Worm (Caenorhabditis elegans) whole organism, young adult: Measurements from ENCODE around the gene F13D12.3.

Source experiments
- B0035.1 ChIP-seq: sonication (generic microtip); optimal IDR thresholded peaks from 2 replicates; lab custom pipeline; 2016; ENCODE audit warnings: missing genetic modification characterization, mild to moderate bottlenecking, missing compliant biosample characterization, missing genotype, missing genetic modification reagents
- B0336.3 ChIP-seq: fragments of 200-800 bp; sonication (Bioruptor generic); IDR thresholded peaks from 2 replicates; pipeline ENCODE4 v1.3.6; 2022; ENCODE audit warnings: missing genetic modification characterization, missing compliant biosample characterization
- F10E7.11 ChIP-seq: sonication (generic microtip); optimal IDR thresholded peaks from 2 replicates; lab custom pipeline; 2017; ENCODE audit warnings: mild to moderate bottlenecking, missing genetic modification characterization, moderate library complexity, missing compliant biosample characterization
- F22D6.2 ChIP-seq: sonication (generic microtip); optimal IDR thresholded peaks from 2 replicates; lab custom pipeline; 2016; ENCODE audit warnings: mild to moderate bottlenecking, missing genetic modification characterization, missing compliant biosample characterization
- F57C9.4 ChIP-seq: sonication (generic microtip); optimal IDR thresholded peaks from 2 replicates; lab custom pipeline; 2017; ENCODE audit warnings: mild to moderate bottlenecking, missing genetic modification characterization, missing compliant biosample characterization
- T26A5.8 ChIP-seq: sonication (generic microtip); optimal IDR thresholded peaks from 2 replicates; lab custom pipeline; 2016; ENCODE audit warnings: missing genetic modification characterization, missing compliant biosample characterization
- Y56A3A.18 ChIP-seq: fragments of 200-800 bp; sonication (Bioruptor generic); IDR thresholded peaks from 2 replicates; pipeline ENCODE4 v1.3.6; 2022; ENCODE audit warnings: missing genetic modification reagents, missing genetic modification characterization, missing compliant biosample characterization
- Y67H2A.10 ChIP-seq: fragments of 200-800 bp; sonication (Bioruptor generic); conservative IDR thresholded peaks from 2 replicates; pipeline ENCODE4 v1.3.6; 2022; ENCODE audit warnings: missing genetic modification reagents, missing genetic modification characterization, missing compliant biosample characterization
- Y95B8A.8 ChIP-seq: fragments of 200-800 bp; sonication (Bioruptor generic); IDR thresholded peaks from 2 replicates; pipeline ENCODE4 v1.3.6; 2022; ENCODE audit warnings: missing genetic modification reagents, missing genetic modification characterization, missing compliant biosample characterization
- aptf-2 ChIP-seq: fragments of 200-800 bp; sonication (Bioruptor generic); conservative IDR thresholded peaks from 2 replicates; pipeline ENCODE4 v1.3.6; 2022; ENCODE audit warnings: missing genetic modification reagents, missing genetic modification characterization, missing compliant biosample characterization
- athp-1 ChIP-seq: sonication (generic microtip); optimal IDR thresholded peaks from 2 replicates; lab custom pipeline; 2017; ENCODE audit warnings: mild to moderate bottlenecking, missing genetic modification characterization, missing compliant biosample characterization
- attf-6 ChIP-seq: fragments of 200-800 bp; sonication (Bioruptor generic); IDR thresholded peaks from 2 replicates; pipeline ENCODE4 v1.3.6; 2022; ENCODE audit warnings: missing genetic modification reagents, missing genetic modification characterization, missing compliant biosample characterization
- cebp-1 ChIP-seq, 2 experiments: fragments of 200-800 bp in 1 of 2; sonication (Bioruptor generic) in 1 of 2; sonication (generic microtip) in 1 of 2; IDR thresholded peaks in 1 of 2; optimal IDR thresholded peaks in 1 of 2; 2 replicates each; pipeline versions ENCODE4 v1.3.6 to Lab custom; 2017 to 2022; ENCODE audit warnings: missing compliant biosample characterization in 2 of 2, missing genetic modification characterization in 2 of 2, mild to moderate bottlenecking in 1 of 2, missing genetic modification reagents in 1 of 2, moderate library complexity in 1 of 2
- ceh-27 ChIP-seq: fragments of 200-800 bp; sonication (Bioruptor generic); optimal IDR thresholded peaks from 2 replicates; lab custom pipeline; 2018; ENCODE audit warnings: mild to moderate bottlenecking, missing genetic modification characterization, moderate library complexity, missing compliant biosample characterization
- ceh-79 ChIP-seq: sonication (generic microtip); optimal IDR thresholded peaks from 2 replicates; lab custom pipeline; 2017; ENCODE audit warnings: mild to moderate bottlenecking, missing genetic modification characterization, missing compliant biosample characterization
- ceh-91 ChIP-seq: fragments of 200-800 bp; sonication (Bioruptor generic); IDR thresholded peaks from 2 replicates; pipeline ENCODE4 v1.3.6; 2022; ENCODE audit warnings: missing genetic modification reagents, missing genetic modification characterization, missing compliant biosample characterization
- chd-7 ChIP-seq: sonication (generic microtip); optimal IDR thresholded peaks from 2 replicates; lab custom pipeline; 2016; ENCODE audit warnings: mild to moderate bottlenecking, missing genetic modification characterization, moderate library complexity, missing compliant biosample characterization
- dpl-1 ChIP-seq: fragments of 150-350 bp; optimal IDR thresholded peaks from 2 replicates; lab custom pipeline; 2014; ENCODE audit warnings: missing biosample characterization, missing genetic modification reagents, missing genetic modification characterization
- efl-1 ChIP-seq: fragments of 150-350 bp; optimal IDR thresholded peaks from 2 replicates; lab custom pipeline; 2014; ENCODE audit warnings: missing biosample characterization, missing genetic modification reagents, missing genetic modification characterization
- hlh-26 ChIP-seq: fragments of 200-800 bp; sonication (Bioruptor generic); conservative IDR thresholded peaks from 2 replicates; pipeline ENCODE4 v1.3.6; 2022; ENCODE audit warnings: missing genetic modification reagents, missing genetic modification characterization, missing compliant biosample characterization
- hrde-1 ChIP-seq: sonication (generic microtip); optimal IDR thresholded peaks from 2 replicates; lab custom pipeline; 2016; ENCODE audit warnings: missing genetic modification characterization, mild to moderate bottlenecking, missing compliant biosample characterization, moderate library complexity, missing genotype, missing genetic modification reagents, borderline replicate concordance
- let-526 ChIP-seq: fragments of 200-800 bp; sonication (Bioruptor generic); IDR thresholded peaks from 2 replicates; pipeline ENCODE4 v1.3.6; 2022; ENCODE audit warnings: missing genetic modification reagents, missing genetic modification characterization, missing compliant biosample characterization
- lin-26 ChIP-seq: fragments of 200-800 bp; sonication (Bioruptor generic); IDR thresholded peaks from 2 replicates; pipeline ENCODE4 v1.3.6; 2022; ENCODE audit warnings: missing genetic modification reagents, missing genetic modification characterization, missing compliant biosample characterization
- lin-35 ChIP-seq, 3 experiments: fragments of 150-350 bp in 2 of 3; sonication (generic microtip) in 1 of 3; optimal IDR thresholded peaks; 2 replicates each; lab custom pipeline; 2014 to 2018; ENCODE audit warnings: missing biosample characterization in 3 of 3, missing genetic modification characterization in 3 of 3, missing genetic modification reagents in 3 of 3
- madf-8 ChIP-seq: fragments of 200-800 bp; sonication (Bioruptor generic); conservative IDR thresholded peaks from 2 replicates; pipeline ENCODE4 v1.3.6; 2022; ENCODE audit warnings: missing genetic modification reagents, missing genetic modification characterization, missing compliant biosample characterization
- mes-4 ChIP-seq: sonication (generic microtip); optimal IDR thresholded peaks from 2 replicates; lab custom pipeline; 2016; ENCODE audit warnings: missing genotype, missing genetic modification characterization, missing compliant biosample characterization
- nfya-1 ChIP-seq: sonication (generic microtip); optimal IDR thresholded peaks from 2 replicates; lab custom pipeline; 2017; ENCODE audit warnings: antibody characterized with exemption, missing compliant biosample characterization, missing genetic modification characterization, borderline replicate concordance; ENCODE audit not compliant: insufficient read depth
- nhr-179 ChIP-seq: sonication (generic microtip); optimal IDR thresholded peaks from 2 replicates; lab custom pipeline; 2016; ENCODE audit warnings: mild to moderate bottlenecking, missing genetic modification characterization, missing compliant biosample characterization
- nhr-27 ChIP-seq: fragments of 200-800 bp; sonication (Bioruptor generic); optimal IDR thresholded peaks from 2 replicates; lab custom pipeline; 2018; ENCODE audit warnings: mild to moderate bottlenecking, missing genetic modification characterization, moderate library complexity, missing compliant biosample characterization
- rcor-1 ChIP-seq: fragments of 200-800 bp; sonication (Bioruptor generic); IDR thresholded peaks from 2 replicates; pipeline ENCODE4 v1.3.6; 2022; ENCODE audit warnings: missing genetic modification reagents, missing genetic modification characterization, missing compliant biosample characterization
- sea-2 ChIP-seq: fragments of 200-800 bp; sonication (Bioruptor generic); IDR thresholded peaks from 2 replicates; pipeline ENCODE4 v1.3.6; 2022; ENCODE audit warnings: missing genetic modification characterization, missing compliant biosample characterization
- snpc-1.1 ChIP-seq: sonication (generic microtip); optimal IDR thresholded peaks from 2 replicates; lab custom pipeline; 2017; ENCODE audit warnings: missing genetic modification characterization, mild to moderate bottlenecking, missing compliant biosample characterization, antibody characterized with exemption, moderate library complexity, missing genotype, missing genetic modification reagents; ENCODE audit not compliant: insufficient read depth
- snpc-4 ChIP-seq, 5 experiments: fragments of 150-350 bp in 1 of 5; sonication (generic microtip) in 4 of 5; optimal IDR thresholded peaks; 2 replicates each; lab custom pipeline; 2014 to 2018; ENCODE audit warnings: missing genetic modification characterization in 5 of 5, missing biosample characterization in 3 of 5, antibody characterized with exemption in 2 of 5, mild to moderate bottlenecking in 2 of 5, missing compliant biosample characterization in 2 of 5, missing genotype in 2 of 5, moderate library complexity in 2 of 5, missing genetic modification reagents in 1 of 5
- tbp1 ChIP-seq: fragments of 200-800 bp; sonication (Bioruptor generic); optimal IDR thresholded peaks from 2 replicates; lab custom pipeline; 2018; ENCODE audit warnings: mild to moderate bottlenecking, missing genetic modification characterization, missing compliant biosample characterization
- tlf-1 ChIP-seq: fragments of 200-800 bp; sonication (Bioruptor generic); optimal IDR thresholded peaks from 2 replicates; lab custom pipeline; 2018; ENCODE audit warnings: mild to moderate bottlenecking, missing genetic modification characterization, missing compliant biosample characterization
- unc-62 ChIP-seq: fragments of 150-350 bp; optimal IDR thresholded peaks from 2 replicates; lab custom pipeline; 2014; ENCODE audit warnings: missing biosample characterization, missing genetic modification reagents, missing genetic modification characterization
- xnd-1 ChIP-seq: sonication (generic microtip); optimal IDR thresholded peaks from 2 replicates; lab custom pipeline; 2016; ENCODE audit warnings: missing genotype, missing genetic modification reagents, missing genetic modification characterization, missing compliant biosample characterization
- zfh-2 ChIP-seq: fragments of 200-800 bp; sonication (Bioruptor generic); conservative IDR thresholded peaks from 2 replicates; pipeline ENCODE4 v1.3.6; 2022; ENCODE audit warnings: missing genetic modification reagents, missing genetic modification characterization, missing compliant biosample characterization
- ztf-18 ChIP-seq: sonication (generic microtip); optimal IDR thresholded peaks from 2 replicates; lab custom pipeline; 2016; ENCODE audit warnings: missing genotype, mild to moderate bottlenecking, missing genetic modification characterization, missing compliant biosample characterization
- ztf-3 ChIP-seq: fragments of 200-800 bp; sonication (Bioruptor generic); optimal IDR thresholded peaks from 2 replicates; lab custom pipeline; 2018; ENCODE audit warnings: mild to moderate bottlenecking, missing genetic modification characterization, missing compliant biosample characterization

F13D12.3 gene

ce11 chrII:11749490-11750172 lies 29.4 kb downstream of the F13D12.3 start (continued):
- TF ChIP-seq B0035.1 (tag; lab: Kevin White, UChicago): peak; percentile 38
- no peak for TF ChIP-seq nfya-1 (tag; lab: Kevin White, UChicago)
- no peak for TF ChIP-seq F57C9.4 (tag; lab: Kevin White, UChicago)
- 0 out of 2 replicates have a peak, but pooled peaks have one; percentile 8 for TF ChIP-seq rcor-1 (GFP tag; lab: Robert Waterston, UW)
- peak; percentile 51 for TF ChIP-seq F10E7.11 (tag; lab: Kevin White, UChicago)
- 0 out of 2 replicates have a peak, but pooled peaks have one; percentile 61 for TF ChIP-seq lin-26 (GFP tag; lab: Robert Waterston, UW)
- peak; percentile 99 for TF ChIP-seq zfh-2
- TF ChIP-seq ceh-79 (tag; lab: Kevin White, UChicago): no peak
- no peak for TF ChIP-seq sea-2
- no peak for TF ChIP-seq Y56A3A.18 (GFP tag; lab: Robert Waterston, UW)
- peak; percentile 22 for TF ChIP-seq tlf-1
- no peak for TF ChIP-seq dpl-1
- no peak for TF ChIP-seq F22D6.2 (tag; lab: Kevin White, UChicago)
- TF ChIP-seq madf-8 (GFP tag; lab: Robert Waterston, UW): no peak
- no peak for TF ChIP-seq Y95B8A.8 (GFP tag; lab: Robert Waterston, UW)
- TF ChIP-seq cebp-1 (GFP tag; IDR thresholded peaks at IDR 0.05; lab: Robert Waterston, UW): 0 out of 2 replicates have a peak, but pooled peaks have one; percentile 50
- TF ChIP-seq cebp-1 (tag; optimal IDR thresholded peaks at IDR 0.05; lab: Kevin White, UChicago): peak; percentile 90
- no peak for TF ChIP-seq hrde-1 (tag; lab: Kevin White, UChicago)
- no peak for TF ChIP-seq aptf-2
- no peak for TF ChIP-seq Y67H2A.10

- TF ChIP-seq lin-35 (GFP tag; optimal IDR thresholded peaks at IDR 0.05; lab: Kevin White, UChicago) (peak in 1 of 3 experiments; percentile 23), let-526 (GFP tag; lab: Robert Waterston, UW) (no peak), ceh-91 (GFP tag; lab: Robert Waterston, UW) (no peak), ceh-27 (GFP tag; lab: Kevin White, UChicago) (peak; percentile 25), efl-1 (GFP tag; lab: Kevin White, UChicago) (no peak), cebp-1 (GFP tag; IDR thresholded peaks at IDR 0.05; lab: Robert Waterston, UW) (no peak), cebp-1 (tag; optimal IDR thresholded peaks at IDR 0.05; lab: Kevin White, UChicago) (peak; percentile 63), B0336.3 (GFP tag; lab: Robert Waterston, UW) (no peak), zfh-2 (peak; percentile 62)
- TF ChIP-seq, all 124 proteins: peak for 4
These were observed 31.5 kb downstream of the F13D12.3 start for ce11 chrII:11751615-11752174.

- no peak for TF ChIP-seq let-526 (GFP tag; lab: Robert Waterston, UW)
- TF ChIP-seq attf-6 (GFP tag; lab: Robert Waterston, UW): no peak
- no peak for TF ChIP-seq xnd-1
- peak; percentile 16 for TF ChIP-seq snpc-1.1 (tag; lab: Kevin White, UChicago)
- no peak for TF ChIP-seq nhr-179
- no peak for TF ChIP-seq ztf-3 (GFP tag; lab: Kevin White, UChicago)
- TF ChIP-seq tbp1 (GFP tag; lab: Kevin White, UChicago): no peak
- TF ChIP-seq T26A5.8 (tag; lab: Kevin White, UChicago): no peak
- TF ChIP-seq athp-1: no peak
- TF ChIP-seq unc-62 (GFP tag; lab: Kevin White, UChicago): no peak
- no peak for TF ChIP-seq ztf-18 (tag; lab: Kevin White, UChicago)
- TF ChIP-seq chd-7 (tag; lab: Kevin White, UChicago): no peak
- no peak for TF ChIP-seq nhr-27 (tag; lab: Kevin White, UChicago)
- no peak for TF ChIP-seq snpc-4 (GFP tag; optimal IDR thresholded peaks at IDR 0.05; lab: Kevin White, UChicago)
- TF ChIP-seq snpc-4 (tag; optimal IDR thresholded peaks at IDR 0.05; lab: Kevin White, UChicago): peak in 3 of 4 experiments; percentile 51 to 79 (median 76)
- no peak for TF ChIP-seq hlh-26 (GFP tag; lab: Robert Waterston, UW)
- no peak for TF ChIP-seq mes-4
- no peak for TF ChIP-seq lin-26 (GFP tag; lab: Robert Waterston, UW)
These were observed 33.0 kb downstream of the F13D12.3 start for ce11 chrII:11753186-11753585.
